Worm (Caenorhabditis elegans) whole organism, L3 larva: ENCODE results near the gene C34F6.11.

Experiments
- R02D3.7 ChIP-seq: fragments of 150-350 bp; optimal IDR thresholded peaks from 2 replicates; lab custom pipeline; 2014; ENCODE audit warnings: missing biosample characterization, missing genetic modification characterization
- ceh-9 ChIP-seq: sonication (generic microtip); optimal IDR thresholded peaks from 2 replicates; lab custom pipeline; 2018; ENCODE audit warnings: missing biosample characterization, missing genetic modification characterization
- nfya-1 ChIP-seq: sonication (generic microtip); optimal IDR thresholded peaks from 2 replicates; lab custom pipeline; 2017; ENCODE audit warnings: missing genetic modification characterization, mild to moderate bottlenecking, missing compliant biosample characterization, antibody characterized with exemption, moderate library complexity; ENCODE audit not compliant: insufficient read depth
- nhr-237 ChIP-seq: fragments of 150-350 bp; optimal IDR thresholded peaks from 2 replicates; lab custom pipeline; 2014; ENCODE audit warnings: missing biosample characterization, missing genetic modification characterization
- nhr-43 ChIP-seq: sonication (generic microtip); optimal IDR thresholded peaks from 2 replicates; lab custom pipeline; 2016; ENCODE audit warnings: mild to moderate bottlenecking, missing genetic modification characterization, missing compliant biosample characterization; ENCODE audit not compliant: poor library complexity, severe bottlenecking
- pqm-1 ChIP-seq: fragments of 150-350 bp; optimal IDR thresholded peaks from 2 replicates; lab custom pipeline; 2017; ENCODE audit warnings: missing biosample characterization, missing genetic modification characterization, inconsistent platforms
- snpc-4 ChIP-seq: fragments of 150-350 bp; optimal IDR thresholded peaks from 2 replicates; lab custom pipeline; 2014; ENCODE audit warnings: missing biosample characterization, missing genetic modification characterization
- zag-1 ChIP-seq: fragments of 150-350 bp; optimal IDR thresholded peaks from 2 replicates; lab custom pipeline; 2014; ENCODE audit warnings: missing biosample characterization, missing genetic modification characterization

DNA sequence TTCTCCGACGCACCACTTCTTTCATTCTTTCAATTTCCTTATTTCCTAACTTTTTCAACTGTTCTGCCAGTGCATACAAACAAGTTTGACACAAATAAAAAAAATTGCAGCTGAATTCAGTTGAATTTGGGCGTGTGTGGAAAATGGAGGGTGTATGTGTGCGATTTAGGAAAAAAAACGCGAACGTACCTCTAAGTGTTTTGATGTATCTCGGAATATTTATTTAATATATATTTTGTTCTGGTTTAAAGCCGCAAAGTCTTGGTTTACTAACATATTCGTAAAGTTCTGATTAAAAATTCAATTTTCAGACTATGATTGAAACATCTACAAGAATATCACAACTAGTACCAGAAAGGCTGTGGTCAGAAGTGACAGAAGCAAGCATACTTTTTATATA lies 18.2 kb downstream of the C34F6.11 start, which contains the start of gene gnrr-7:
- TF ChIP-seq ceh-9 (tag; lab: Kevin White, UChicago) = no peak
- TF ChIP-seq pqm-1 (tag; lab: Kevin White, UChicago) = no peak
- no peak for TF ChIP-seq nhr-43 (tag; lab: Kevin White, UChicago)
- TF ChIP-seq nhr-237 (tag; lab: Kevin White, UChicago) = no peak
- TF ChIP-seq nfya-1 (tag; lab: Kevin White, UChicago) = no peak
- TF ChIP-seq snpc-4 (tag; lab: Kevin White, UChicago) = no peak
- no peak for TF ChIP-seq R02D3.7
- no peak for TF ChIP-seq zag-1 (tag; lab: Kevin White, UChicago)
